Fruit fly (Drosophila melanogaster): ENCODE measurements around the gene trn.

dm6 chr3L:13108354-13108882 lies 5.7 kb upstream of the trn start:
- TF ChIP-seq cnc (optimal IDR thresholded peaks at IDR 0.05): no peak
- TF ChIP-seq tj (GFP tag; optimal IDR thresholded peaks at IDR 0.05): no peak
- no peak for TF ChIP-seq CG1620 (GFP tag; optimal IDR thresholded peaks at IDR 0.05)
- TF ChIP-seq toe (GFP tag; optimal IDR thresholded peaks at IDR 0.05): no peak
- TF ChIP-seq ovo (GFP tag; optimal IDR thresholded peaks at IDR 0.05): no peak
- TF ChIP-seq CG14711 (tag; optimal IDR thresholded peaks at IDR 0.05): no peak
- TF ChIP-seq kay (GFP tag; ENCODE audit: borderline replicate concordance): no peak
- TF ChIP-seq CG7101 (tag; optimal IDR thresholded peaks at IDR 0.05): no peak
- no peak for TF ChIP-seq Hr96 (GFP tag; optimal IDR thresholded peaks at IDR 0.05)
- no peak for TF ChIP-seq CG11617 (GFP tag; optimal IDR thresholded peaks at IDR 0.05)
- TF ChIP-seq CG12768 (GFP tag; optimal IDR thresholded peaks at IDR 0.05): no peak
- no peak for TF ChIP-seq CG7045 (GFP tag; optimal IDR thresholded peaks at IDR 0.05)
- TF ChIP-seq cic (GFP tag; optimal IDR thresholded peaks at IDR 0.05): no peak

Measured in whole organism, adult.